Fruit fly (Drosophila melanogaster) whole organism, embryonic: ENCODE data around the gene ihog.
A peak's percentile ranks its signal among the peaks of the same experiment; 100 is the strongest.

Experiments
- Adf1 ChIP-seq: fragments of 200-800 bp; sonication (Bioruptor generic); IDR thresholded peaks from 2 replicates; pipeline ENCODE4 v1.3.6; 2022; ENCODE audit warnings: missing biosample characterization, missing genetic modification characterization
- CG1024 ChIP-seq: fragments of 200-800 bp; sonication (Bioruptor generic); IDR thresholded peaks from 2 replicates; pipeline ENCODE4 v1.3.6; 2022; ENCODE audit warnings: missing biosample characterization, missing genetic modification characterization
- CG10274 ChIP-seq: fragments of 200-800 bp; sonication (Bioruptor generic); optimal IDR thresholded peaks from 3 replicates; lab custom pipeline; 2017; ENCODE audit warnings: missing biosample characterization, mild to moderate bottlenecking, missing genetic modification characterization
- CG11504 ChIP-seq: fragments of 200-800 bp; sonication (Bioruptor generic); optimal IDR thresholded peaks from 3 replicates; lab custom pipeline; 2019; ENCODE audit warnings: missing biosample characterization, mild to moderate bottlenecking, missing genetic modification characterization, moderate library complexity
- CG12659 ChIP-seq: fragments of 200-800 bp; sonication (Bioruptor generic); optimal IDR thresholded peaks from 3 replicates; lab custom pipeline; 2017; ENCODE audit warnings: mild to moderate bottlenecking, missing biosample characterization, missing genetic modification reagents, missing genetic modification characterization
- CG12744 ChIP-seq: fragments of 200-800 bp; sonication (Bioruptor generic); optimal IDR thresholded peaks from 2 replicates; lab custom pipeline; 2016; ENCODE audit warnings: missing biosample characterization, missing genetic modification characterization
- CG1529 ChIP-seq: fragments of 200-800 bp; sonication (Bioruptor generic); optimal IDR thresholded peaks from 3 replicates; lab custom pipeline; 2018; ENCODE audit warnings: missing biosample characterization, missing genetic modification characterization
- CG15479 ChIP-seq: fragments of 200-800 bp; sonication (Bioruptor generic); optimal IDR thresholded peaks from 3 replicates; lab custom pipeline; 2019; ENCODE audit warnings: missing biosample characterization, mild to moderate bottlenecking, missing genetic modification characterization, moderate library complexity
- CG15514 ChIP-seq: fragments of 200-800 bp; sonication (Bioruptor generic); optimal IDR thresholded peaks from 3 replicates; lab custom pipeline; 2017; ENCODE audit warnings: missing biosample characterization, missing genetic modification characterization, mild to moderate bottlenecking, moderate library complexity, missing genetic modification reagents
- CG1602 ChIP-seq: fragments of 200-800 bp; sonication (Bioruptor generic); optimal IDR thresholded peaks from 3 replicates; lab custom pipeline; 2016; ENCODE audit warnings: missing biosample characterization, missing genetic modification characterization
- CG17361 ChIP-seq: fragments of 200-800 bp; sonication (Bioruptor generic); IDR thresholded peaks from 3 replicates; pipeline ENCODE4 v1.3.6; 2022; ENCODE audit warnings: missing biosample characterization, missing genetic modification characterization
- CG18619 ChIP-seq: fragments of 200-800 bp; sonication (Bioruptor generic); optimal IDR thresholded peaks from 3 replicates; lab custom pipeline; 2017; ENCODE audit warnings: missing biosample characterization, mild to moderate bottlenecking, missing genetic modification characterization
- CG31441 ChIP-seq: fragments of 200-800 bp; sonication (Bioruptor generic); IDR thresholded peaks from 2 replicates; pipeline ENCODE4 v1.3.6; 2022; ENCODE audit warnings: missing biosample characterization, missing genetic modification characterization
- CG4328 ChIP-seq: fragments of 200-800 bp; sonication (Bioruptor generic); optimal IDR thresholded peaks from 3 replicates; lab custom pipeline; 2017; ENCODE audit warnings: missing biosample characterization, missing genetic modification reagents, missing genetic modification characterization
- CG4404 ChIP-seq: fragments of 200-800 bp; sonication (Bioruptor generic); IDR thresholded peaks from 2 replicates; pipeline ENCODE4 v1.3.6; 2022; ENCODE audit warnings: missing biosample characterization, missing genetic modification characterization
- CG6791 ChIP-seq: fragments of 200-800 bp; sonication (Bioruptor generic); IDR thresholded peaks from 3 replicates; pipeline ENCODE4 v1.3.6; 2022; ENCODE audit warnings: missing biosample characterization, missing genetic modification characterization; ENCODE audit not compliant: partially characterized antibody
- CG7372 ChIP-seq: fragments of 200-800 bp; sonication (Bioruptor generic); IDR thresholded peaks from 2 replicates; pipeline ENCODE4 v1.3.6; 2022; ENCODE audit warnings: missing biosample characterization, missing genetic modification characterization
- CG8089 ChIP-seq: fragments of 200-800 bp; sonication (Bioruptor generic); optimal IDR thresholded peaks from 3 replicates; lab custom pipeline; 2016; ENCODE audit warnings: missing biosample characterization, missing genetic modification characterization
- CG8944 ChIP-seq: fragments of 200-800 bp; sonication (Bioruptor generic); optimal IDR thresholded peaks from 3 replicates; lab custom pipeline; 2016; ENCODE audit warnings: missing biosample characterization, missing genetic modification characterization
- CG9727 ChIP-seq: fragments of 200-800 bp; sonication (Bioruptor generic); optimal IDR thresholded peaks from 3 replicates; lab custom pipeline; 2017; ENCODE audit warnings: missing biosample characterization, mild to moderate bottlenecking, missing genetic modification characterization
- CG9797 ChIP-seq: fragments of 200-800 bp; sonication (Bioruptor generic); optimal IDR thresholded peaks from 3 replicates; lab custom pipeline; 2018; ENCODE audit warnings: missing biosample characterization, mild to moderate bottlenecking, missing genetic modification characterization
- Camta ChIP-seq: fragments of 200-800 bp; sonication (Bioruptor generic); optimal IDR thresholded peaks from 2 replicates; lab custom pipeline; 2016; ENCODE audit warnings: missing biosample characterization, missing genetic modification characterization
- D ChIP-seq, 2 experiments: fragments of 200-800 bp in 1 of 2; fragments of >200 bp in 1 of 2; sonication (Bioruptor generic) in 1 of 2; optimal IDR thresholded peaks; 2 replicates in 1 of 2; 3 replicates in 1 of 2; lab custom pipeline; 2017; ENCODE audit warnings: mild to moderate bottlenecking in 1 of 2, missing biosample characterization in 1 of 2, missing genetic modification characterization in 1 of 2, missing genetic modification reagents in 1 of 2
- Dref ChIP-seq: fragments of 200-800 bp; sonication (Bioruptor generic); IDR thresholded peaks from 2 replicates; pipeline ENCODE4 v1.3.6; 2022; ENCODE audit warnings: missing biosample characterization, missing genetic modification characterization
- Fer1 ChIP-seq: fragments of 200-800 bp; sonication (Bioruptor generic); optimal IDR thresholded peaks from 2 replicates; lab custom pipeline; 2017; ENCODE audit warnings: missing biosample characterization, mild to moderate bottlenecking, missing genetic modification characterization
- HLH3B ChIP-seq: fragments of 200-800 bp; sonication (Bioruptor generic); IDR thresholded peaks from 2 replicates; pipeline ENCODE4 v1.3.6; 2022; ENCODE audit warnings: missing biosample characterization, missing genetic modification characterization
- HLH4C ChIP-seq: fragments of 200-800 bp; sonication (Bioruptor generic); IDR thresholded peaks from 3 replicates; pipeline ENCODE4 v1.3.6; 2022; ENCODE audit warnings: missing biosample characterization, missing genetic modification characterization; ENCODE audit not compliant: partially characterized antibody
- Hand ChIP-seq: fragments of 200-800 bp; sonication (Bioruptor generic); optimal IDR thresholded peaks from 2 replicates; lab custom pipeline; 2017; ENCODE audit warnings: mild to moderate bottlenecking, missing biosample characterization, missing genetic modification reagents, missing genetic modification characterization
- Jarid2 ChIP-seq: fragments of 200-800 bp; sonication (Bioruptor generic); optimal IDR thresholded peaks from 3 replicates; lab custom pipeline; 2017; ENCODE audit warnings: mild to moderate bottlenecking, missing biosample characterization, missing genetic modification reagents, missing genetic modification characterization
- Meics ChIP-seq: fragments of 200-800 bp; sonication (Bioruptor generic); optimal IDR thresholded peaks from 2 replicates; lab custom pipeline; 2017; ENCODE audit warnings: missing biosample characterization, mild to moderate bottlenecking, missing genetic modification characterization
- Mrtf ChIP-seq: fragments of 200-800 bp; sonication (Bioruptor generic); IDR thresholded peaks from 3 replicates; pipeline ENCODE4 v1.3.6; 2022; ENCODE audit warnings: missing biosample characterization, missing genetic modification characterization
- Nf-YC ChIP-seq: fragments of 200-800 bp; optimal IDR thresholded peaks from 3 replicates; lab custom pipeline; 2019; ENCODE audit warnings: missing biosample characterization, mild to moderate bottlenecking, missing genetic modification characterization, moderate library complexity
- Ravus ChIP-seq: fragments of 200-800 bp; sonication (Bioruptor generic); IDR thresholded peaks from 2 replicates; pipeline ENCODE4 v1.3.6; 2022; ENCODE audit warnings: missing biosample characterization, missing genetic modification characterization
- Side ChIP-seq: fragments of 200-800 bp; sonication (Bioruptor generic); optimal IDR thresholded peaks from 2 replicates; lab custom pipeline; 2016; ENCODE audit warnings: missing biosample characterization, missing genetic modification characterization
- Sox100B ChIP-seq: fragments of 200-800 bp; sonication (Bioruptor generic); optimal IDR thresholded peaks from 3 replicates; lab custom pipeline; 2018; ENCODE audit warnings: missing biosample characterization, mild to moderate bottlenecking, missing genetic modification characterization
- Tbp ChIP-seq: fragments of >200 bp; optimal IDR thresholded peaks from 2 replicates; lab custom pipeline; 2018; ENCODE audit warnings: missing biosample characterization, missing genetic modification characterization
- Xbp1 ChIP-seq: fragments of 200-800 bp; sonication (Bioruptor generic); optimal IDR thresholded peaks from 3 replicates; lab custom pipeline; 2016; ENCODE audit warnings: missing biosample characterization, mild to moderate bottlenecking, missing genetic modification characterization
- bab2 ChIP-seq: fragments of 200-800 bp; sonication (Bioruptor generic); optimal IDR thresholded peaks from 2 replicates; lab custom pipeline; 2016; ENCODE audit warnings: missing biosample characterization, missing genetic modification characterization
- br ChIP-seq: fragments of >200 bp; optimal IDR thresholded peaks from 2 replicates; lab custom pipeline; 2017
- cg ChIP-seq: fragments of 200-800 bp; sonication (Bioruptor generic); optimal IDR thresholded peaks from 3 replicates; lab custom pipeline; 2019; ENCODE audit warnings: missing biosample characterization, mild to moderate bottlenecking, missing genetic modification characterization, moderate library complexity
- dati ChIP-seq: fragments of 200-800 bp; sonication (Bioruptor generic); IDR thresholded peaks from 2 replicates; pipeline ENCODE4 v1.3.6; 2022; ENCODE audit warnings: missing biosample characterization, missing genetic modification characterization
- ind ChIP-seq: fragments of 200-800 bp; sonication (Bioruptor generic); optimal IDR thresholded peaks from 3 replicates; lab custom pipeline; 2016; ENCODE audit warnings: missing biosample characterization, missing genetic modification characterization
- jigr1 ChIP-seq: fragments of 200-800 bp; sonication (Bioruptor generic); IDR thresholded peaks from 3 replicates; pipeline ENCODE4 v1.3.6; 2022; ENCODE audit warnings: missing biosample characterization, missing genetic modification characterization
- kni ChIP-seq: fragments of 200-800 bp; sonication (Bioruptor generic); optimal IDR thresholded peaks from 3 replicates; lab custom pipeline; 2017; ENCODE audit warnings: mild to moderate bottlenecking, missing biosample characterization, missing genetic modification reagents, missing genetic modification characterization
- mld ChIP-seq: fragments of 200-800 bp; sonication (Bioruptor generic); IDR thresholded peaks from 3 replicates; pipeline ENCODE4 v1.3.6; 2022; ENCODE audit warnings: missing biosample characterization, missing genetic modification characterization; ENCODE audit not compliant: partially characterized antibody
- rib ChIP-seq: fragments of 200-800 bp; sonication (Bioruptor generic); IDR thresholded peaks from 2 replicates; pipeline ENCODE4 v1.3.6; 2022; ENCODE audit warnings: missing biosample characterization, missing genetic modification characterization
- sens-2 ChIP-seq: fragments of 200-800 bp; sonication (Bioruptor generic); IDR thresholded peaks from 2 replicates; pipeline ENCODE4 v1.3.6; 2022; ENCODE audit warnings: missing biosample characterization, missing genetic modification characterization
- seq ChIP-seq: fragments of 200-800 bp; sonication (Bioruptor generic); IDR thresholded peaks from 2 replicates; pipeline ENCODE4 v1.3.6; 2022; ENCODE audit warnings: missing biosample characterization, missing genetic modification characterization
- sqz ChIP-seq: fragments of 200-800 bp; sonication (Bioruptor generic); optimal IDR thresholded peaks from 3 replicates; lab custom pipeline; 2018; ENCODE audit warnings: missing biosample characterization, mild to moderate bottlenecking, missing genetic modification characterization
- trh ChIP-seq: fragments of 200-800 bp; sonication (Bioruptor generic); optimal IDR thresholded peaks from 2 replicates; lab custom pipeline; 2016; ENCODE audit warnings: missing biosample characterization, missing genetic modification characterization
- tup ChIP-seq: fragments of 200-800 bp; sonication (Bioruptor generic); optimal IDR thresholded peaks from 2 replicates; lab custom pipeline; 2016; ENCODE audit warnings: missing biosample characterization, mild to moderate bottlenecking, missing genetic modification characterization, moderate library complexity

Gene ihog

dm6 chr2L:6950096-6950495, 1.5 kb upstream of the ihog start, which contains the start of the genes Gas41 and SA1 (continued):
- TF ChIP-seq CG18619 (GFP tag; lab: Kevin White, UChicago) (peak; percentile 22), Tbp (no peak), CG17361 (GFP tag; lab: Robert Waterston, UW) (peak; percentile 95), CG31441 (GFP tag; lab: Robert Waterston, UW) (no peak; the same call in 1 of the 2 replicates), rib (GFP tag; lab: Robert Waterston, UW) (no peak), CG1602 (peak; percentile 92), Adf1 (GFP tag; lab: Robert Waterston, UW) (peak; percentile 34), Sox100B (no peak), CG11504 (no peak), CG6791 (peak; percentile 70), sqz (GFP tag; lab: Kevin White, UChicago) (no peak), Ravus (GFP tag; lab: Robert Waterston, UW) (no peak), Mrtf (GFP tag; lab: Robert Waterston, UW) (no peak), jigr1 (peak; percentile 28; the same call in 1 of the 3 replicates), CG9727 (GFP tag; lab: Kevin White, UChicago) (peak; percentile 15), CG4328 (GFP tag; lab: Kevin White, UChicago) (peak; percentile 71), HLH4C (GFP tag; lab: Robert Waterston, UW) (peak; percentile 70), bab2 (GFP tag; lab: Kevin White, UChicago) (no peak), CG9797 (peak; percentile 30), Hand (GFP tag; lab: Kevin White, UChicago) (peak; percentile 74), Nf-YC (tag; lab: Kevin White, UChicago) (no peak), CG12659 (GFP tag; lab: Kevin White, UChicago) (peak; percentile 90), kni (GFP tag; lab: Kevin White, UChicago) (no peak), CG12744 (GFP tag; lab: Kevin White, UChicago) (peak; percentile 22), Fer1 (peak; percentile 88), br (lab: Kevin White, UChicago) (no peak), trh (GFP tag; lab: Kevin White, UChicago) (no peak), Camta (no peak), CG15514 (GFP tag; lab: Kevin White, UChicago) (peak; percentile 96), CG1529 (GFP tag; lab: Kevin White, UChicago) (no peak), seq (GFP tag; lab: Robert Waterston, UW) (peak; percentile 55; the same call in 1 of the 2 replicates), HLH3B (GFP tag; lab: Robert Waterston, UW) (no peak), Xbp1 (GFP tag; lab: Kevin White, UChicago) (no peak), CG1024 (GFP tag; lab: Robert Waterston, UW) (no peak), cg (GFP tag; lab: Kevin White, UChicago) (no peak), sens-2 (GFP tag; lab: Robert Waterston, UW) (no peak), CG7372 (GFP tag; lab: Robert Waterston, UW) (peak; percentile 80), CG10274 (GFP tag; lab: Kevin White, UChicago) (no peak), Dref (peak; percentile 76), CG4404 (GFP tag; lab: Robert Waterston, UW) (peak; percentile 89), ind (GFP tag; lab: Kevin White, UChicago) (peak; percentile 92), CG15479 (GFP tag; lab: Kevin White, UChicago) (no peak), Side (GFP tag; lab: Kevin White, UChicago) (peak; percentile 28), CG8944 (GFP tag; lab: Kevin White, UChicago) (no peak), tup (no peak), Meics (GFP tag; lab: Kevin White, UChicago) (peak; percentile 86), CG8089 (GFP tag; lab: Kevin White, UChicago) (no peak), Jarid2 (GFP tag; lab: Kevin White, UChicago) (no peak), mld (GFP tag; lab: Robert Waterston, UW) (peak; percentile 48; the same call in 1 of the 3 replicates), D (optimal IDR thresholded peaks at IDR 0.05; lab: Kevin White, UChicago) (no peak), D (GFP tag; optimal IDR thresholded peaks at IDR 0.05; lab: Kevin White, UChicago) (peak; percentile 38), dati (GFP tag; lab: Robert Waterston, UW) (no peak)
